Fruit fly (Drosophila melanogaster): ENCODE measurements around the gene Phyhd1.

dm6 chr3R:10677245-10677902 is 3.4 kb downstream of the Phyhd1 start, which contains the start of gene CG6465:
- TF ChIP-seq CG14711 (tag; optimal IDR thresholded peaks at IDR 0.05) (no peak), CG12768 (GFP tag; optimal IDR thresholded peaks at IDR 0.05) (peak; percentile 37), CG5204 (GFP tag; optimal IDR thresholded peaks at IDR 0.05) (no peak), ovo (GFP tag; optimal IDR thresholded peaks at IDR 0.05) (no peak), Crg-1 (GFP tag; optimal IDR thresholded peaks at IDR 0.05) (no peak), CG33017 (tag; optimal IDR thresholded peaks at IDR 0.05) (peak; percentile 32), Hr96 (GFP tag; optimal IDR thresholded peaks at IDR 0.05) (no peak), toe (GFP tag; optimal IDR thresholded peaks at IDR 0.05) (no peak)
